Worm (Caenorhabditis elegans): Measurements from ENCODE around the gene sri-10.
"Not testable (repeated sequence)": the region's sequence is repeated elsewhere in the genome, so short reads cannot be mapped to it uniquely, and the experiment has no call there.

The sri-10 gene

DNA sequence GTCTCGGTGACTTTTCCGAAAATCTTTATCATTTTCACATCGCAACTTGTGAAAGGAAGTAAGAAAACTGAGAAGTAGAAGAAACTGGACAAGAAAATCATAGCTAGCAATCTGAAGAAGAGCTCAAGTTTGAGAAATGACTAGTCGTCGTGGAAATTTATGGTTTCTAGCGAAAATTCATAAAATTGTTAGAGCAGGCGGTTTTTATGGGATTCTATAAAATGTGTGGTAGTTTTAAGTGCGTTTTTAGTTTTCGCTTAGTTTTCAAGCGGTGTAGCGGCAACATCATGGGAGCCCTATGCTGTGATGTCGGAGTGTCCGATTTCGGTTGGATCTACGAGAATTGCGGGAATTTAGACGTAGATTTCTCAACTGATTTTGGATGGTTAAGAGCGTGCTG, 52.0 kb downstream of the sri-10 start, which contains the start of gene clec-254:
Gene clec-254, minus strand, starts transcription at position 101 of the 400 bp plus-strand sequence.
- TF ChIP-seq pes-1 (GFP tag; IDR thresholded peaks at IDR 0.05); tra-4 (tag; optimal IDR thresholded peaks at IDR 0.05); hmbx-1 (tag; optimal IDR thresholded peaks at IDR 0.05): not testable (repeated sequence)

DNA sequence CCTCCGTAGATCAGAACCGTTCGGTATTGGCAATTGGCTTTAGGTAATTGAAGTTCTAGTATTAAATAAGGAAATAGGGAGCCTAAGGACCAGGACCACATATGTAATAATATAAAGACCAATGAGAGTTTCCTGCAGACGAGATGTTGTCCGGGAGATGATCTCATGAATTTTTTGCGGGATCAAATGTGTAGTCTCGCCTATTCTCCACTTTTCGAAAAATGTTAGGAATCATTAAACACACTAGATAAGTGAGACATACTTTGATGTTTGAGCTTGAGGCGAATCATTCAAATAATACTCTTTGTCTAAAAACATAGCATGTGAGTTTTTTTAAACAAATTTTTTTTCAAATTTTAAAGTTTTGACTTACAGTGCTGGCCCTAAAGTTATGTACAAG, 53.3 kb downstream of the sri-10 start, which contains the start of gene F11D11.6:
Gene F11D11.6, minus strand, starts transcription at position 101 of the 400 bp plus-strand sequence.
- TF ChIP-seq flt-1 (GFP tag; IDR thresholded peaks at IDR 0.05) (no peak), hmg-4 (GFP tag; optimal IDR thresholded peaks at IDR 0.05) (no peak), hnd-1 (tag; optimal IDR thresholded peaks at IDR 0.05) (no peak), hmbx-1 (tag; optimal IDR thresholded peaks at IDR 0.05) (no peak), aly-1 (tag; optimal IDR thresholded peaks at IDR 0.05) (no peak), sea-1 (GFP tag; conservative IDR thresholded peaks at IDR 0.05) (no peak), ama-1 (optimal IDR thresholded peaks at IDR 0.05) (no peak), pes-1 (GFP tag; IDR thresholded peaks at IDR 0.05) (no peak), ets-7 (tag; optimal IDR thresholded peaks at IDR 0.05) (no peak), scrt-1 (GFP tag; IDR thresholded peaks at IDR 0.05) (no peak), ceh-13 (GFP tag; optimal IDR thresholded peaks at IDR 0.05) (no peak), tra-4 (tag; optimal IDR thresholded peaks at IDR 0.05) (no peak), tbx-11 (GFP tag; IDR thresholded peaks at IDR 0.05) (no peak), ceh-36 (tag; optimal IDR thresholded peaks at IDR 0.05) (no peak), tbx-37 (GFP tag; conservative IDR thresholded peaks at IDR 0.05) (no peak), F13C5.2 (tag; optimal IDR thresholded peaks at IDR 0.05) (no peak), B0310.2 (tag; optimal IDR thresholded peaks at IDR 0.05) (no peak)

Data from whole organism, early embryonic.